Fruit fly (Drosophila melanogaster) whole organism, embryonic: ENCODE measurements around the gene Spt6.

Source experiments
- BEAF-32 ChIP-seq: fragments of 200-800 bp; sonication (Bioruptor generic); optimal IDR thresholded peaks from 3 replicates; lab custom pipeline; 2017; ENCODE audit warnings: missing biosample characterization, missing genetic modification characterization, mild to moderate bottlenecking, moderate library complexity, missing genetic modification reagents
- CG10462 ChIP-seq: fragments of 200-800 bp; sonication (Bioruptor generic); optimal IDR thresholded peaks from 2 replicates; lab custom pipeline; 2016; ENCODE audit warnings: missing biosample characterization, missing genetic modification characterization
- CG11504 ChIP-seq: fragments of 200-800 bp; sonication (Bioruptor generic); optimal IDR thresholded peaks from 3 replicates; lab custom pipeline; 2019; ENCODE audit warnings: missing biosample characterization, mild to moderate bottlenecking, missing genetic modification characterization, moderate library complexity
- CG12769 ChIP-seq: fragments of 200-800 bp; sonication (Bioruptor generic); optimal IDR thresholded peaks from 2 replicates; lab custom pipeline; 2019; ENCODE audit warnings: missing biosample characterization, mild to moderate bottlenecking, missing genetic modification characterization, moderate library complexity
- CG13296 ChIP-seq: fragments of 200-800 bp; sonication (Bioruptor generic); optimal IDR thresholded peaks from 3 replicates; lab custom pipeline; 2018; ENCODE audit warnings: missing biosample characterization, mild to moderate bottlenecking, missing genetic modification characterization
- CG14965 ChIP-seq: fragments of 200-800 bp; sonication (Bioruptor generic); optimal IDR thresholded peaks from 2 replicates; lab custom pipeline; 2016; ENCODE audit warnings: missing biosample characterization, missing genetic modification characterization, borderline replicate concordance
- CG1832 ChIP-seq: fragments of 200-800 bp; sonication (Bioruptor generic); optimal IDR thresholded peaks from 2 replicates; lab custom pipeline; 2017; ENCODE audit warnings: missing biosample characterization, mild to moderate bottlenecking, missing genetic modification characterization, inconsistent platforms
- CG3281 ChIP-seq: fragments of 200-800 bp; sonication (Bioruptor generic); optimal IDR thresholded peaks from 3 replicates; lab custom pipeline; 2017; ENCODE audit warnings: missing biosample characterization, mild to moderate bottlenecking, missing genetic modification characterization
- CG33213 ChIP-seq: fragments of 200-800 bp; sonication (Bioruptor generic); optimal IDR thresholded peaks from 3 replicates; lab custom pipeline; 2016; ENCODE audit warnings: missing biosample characterization, missing genetic modification characterization
- CG5180 ChIP-seq: fragments of 200-800 bp; sonication (Bioruptor generic); optimal IDR thresholded peaks from 3 replicates; lab custom pipeline; 2017; ENCODE audit warnings: missing biosample characterization, missing genetic modification characterization, mild to moderate bottlenecking, moderate library complexity, missing genetic modification reagents
- CG6813 ChIP-seq: fragments of 200-800 bp; sonication (Bioruptor generic); optimal IDR thresholded peaks from 2 replicates; lab custom pipeline; 2017; ENCODE audit warnings: missing biosample characterization, missing genetic modification characterization, mild to moderate bottlenecking, moderate library complexity, missing genetic modification reagents
- CG7357 ChIP-seq: fragments of 200-800 bp; sonication (Bioruptor generic); IDR thresholded peaks from 3 replicates; pipeline ENCODE4 v1.3.6; 2022; ENCODE audit warnings: missing biosample characterization, missing genetic modification characterization
- CG7556 ChIP-seq: fragments of 200-800 bp; sonication (Bioruptor generic); optimal IDR thresholded peaks from 2 replicates; lab custom pipeline; 2017; ENCODE audit warnings: missing biosample characterization, mild to moderate bottlenecking, missing genetic modification characterization
- CG8281 ChIP-seq: fragments of 200-800 bp; sonication (Bioruptor generic); optimal IDR thresholded peaks from 2 replicates; lab custom pipeline; 2018; ENCODE audit warnings: missing biosample characterization, mild to moderate bottlenecking, missing genetic modification characterization, moderate library complexity
- CG8359 ChIP-seq: fragments of 200-800 bp; sonication (Bioruptor generic); optimal IDR thresholded peaks from 2 replicates; lab custom pipeline; 2017; ENCODE audit warnings: missing biosample characterization, mild to moderate bottlenecking, missing genetic modification characterization, borderline replicate concordance
- Camta ChIP-seq: fragments of 200-800 bp; sonication (Bioruptor generic); optimal IDR thresholded peaks from 2 replicates; lab custom pipeline; 2016; ENCODE audit warnings: missing biosample characterization, missing genetic modification characterization
- Dad ChIP-seq: fragments of 200-800 bp; sonication (Bioruptor generic); optimal IDR thresholded peaks from 3 replicates; lab custom pipeline; 2016; ENCODE audit warnings: missing biosample characterization, missing genetic modification characterization
- Deaf1 ChIP-seq: fragments of 200-800 bp; optimal IDR thresholded peaks from 3 replicates; lab custom pipeline; 2019; ENCODE audit warnings: missing biosample characterization, mild to moderate bottlenecking, missing genetic modification characterization, moderate library complexity
- Dek ChIP-seq: fragments of 200-800 bp; sonication (Bioruptor generic); optimal IDR thresholded peaks from 3 replicates; lab custom pipeline; 2019; ENCODE audit warnings: missing biosample characterization, mild to moderate bottlenecking, missing genetic modification characterization, moderate library complexity
- Dfd ChIP-seq, 2 experiments: fragments of >200 bp; optimal IDR thresholded peaks; 2 replicates each; lab custom pipeline; 2017; ENCODE audit warnings: missing biosample characterization in 2 of 2, missing genetic modification characterization in 2 of 2
- Dip3 ChIP-seq: fragments of 200-800 bp; sonication (Bioruptor generic); optimal IDR thresholded peaks from 3 replicates; lab custom pipeline; 2016; ENCODE audit warnings: missing biosample characterization, missing genetic modification characterization
- Dref ChIP-seq: fragments of 200-800 bp; sonication (Bioruptor generic); IDR thresholded peaks from 2 replicates; pipeline ENCODE4 v1.3.6; 2022; ENCODE audit warnings: missing biosample characterization, missing genetic modification characterization
- Eip74EF ChIP-seq, 2 experiments: fragments of 200-800 bp in 1 of 2; fragments of >200 bp in 1 of 2; sonication (Bioruptor generic) in 1 of 2; optimal IDR thresholded peaks; 2 replicates each; lab custom pipeline; 2017 to 2019; ENCODE audit warnings: missing biosample characterization in 2 of 2, missing genetic modification characterization in 2 of 2, mild to moderate bottlenecking in 1 of 2, moderate library complexity in 1 of 2
- HHEX ChIP-seq: fragments of 200-800 bp; sonication (Bioruptor generic); optimal IDR thresholded peaks from 3 replicates; lab custom pipeline; 2017; ENCODE audit warnings: missing biosample characterization, mild to moderate bottlenecking, missing genetic modification characterization, missing genetic modification reagents
- Hr51 ChIP-seq, 2 experiments: fragments of 200-800 bp; sonication (Bioruptor generic); optimal IDR thresholded peaks; 2 replicates in 1 of 2; 3 replicates in 1 of 2; lab custom pipeline; 2016 to 2018; ENCODE audit warnings: missing biosample characterization in 2 of 2, missing genetic modification characterization in 2 of 2, mild to moderate bottlenecking in 1 of 2, moderate library complexity in 1 of 2
- Kr ChIP-seq: fragments of 200-800 bp; sonication (Bioruptor generic); optimal IDR thresholded peaks from 2 replicates; lab custom pipeline; 2017; ENCODE audit warnings: missing biosample characterization, mild to moderate bottlenecking, missing genetic modification characterization
- Mad ChIP-seq: fragments of 200-800 bp; sonication (Bioruptor generic); optimal IDR thresholded peaks from 2 replicates; lab custom pipeline; 2016; ENCODE audit warnings: missing biosample characterization, missing genetic modification characterization
- Med ChIP-seq: fragments of 200-800 bp; sonication (Bioruptor generic); peaks from one replicate; lab custom pipeline; 2016; ENCODE audit warnings: missing biosample characterization, missing genetic modification characterization, mild to moderate bottlenecking, inconsistent platforms, moderate library complexity
- PHDP ChIP-seq: fragments of 200-800 bp; sonication (Bioruptor generic); optimal IDR thresholded peaks from 3 replicates; lab custom pipeline; 2018; ENCODE audit warnings: missing biosample characterization, mild to moderate bottlenecking, missing genetic modification characterization, moderate library complexity
- Poxn ChIP-seq: fragments of 200-800 bp; sonication (Bioruptor generic); IDR thresholded peaks from 2 replicates; pipeline ENCODE4 v1.3.6; 2022; ENCODE audit warnings: missing biosample characterization, missing genetic modification characterization
- Sry-β ChIP-seq: fragments of 200-800 bp; sonication (Bioruptor generic); optimal IDR thresholded peaks from 2 replicates; lab custom pipeline; 2018; ENCODE audit warnings: missing biosample characterization, mild to moderate bottlenecking, missing genetic modification characterization, moderate library complexity
- Taf1 ChIP-seq: fragments of 200-800 bp; sonication (Bioruptor generic); IDR thresholded peaks from 2 replicates; pipeline ENCODE4 v1.3.6; 2022; ENCODE audit warnings: missing biosample characterization, missing genetic modification characterization
- Vsx1 ChIP-seq: fragments of 200-800 bp; sonication (Bioruptor generic); optimal IDR thresholded peaks from 2 replicates; lab custom pipeline; 2017; ENCODE audit warnings: missing biosample characterization, mild to moderate bottlenecking, missing genetic modification characterization, missing genetic modification reagents
- Xbp1 ChIP-seq: fragments of 200-800 bp; sonication (Bioruptor generic); optimal IDR thresholded peaks from 3 replicates; lab custom pipeline; 2016; ENCODE audit warnings: missing biosample characterization, mild to moderate bottlenecking, missing genetic modification characterization
- bigmax ChIP-seq: fragments of 200-800 bp; sonication (Bioruptor generic); optimal IDR thresholded peaks from 2 replicates; lab custom pipeline; 2018; ENCODE audit warnings: missing biosample characterization, mild to moderate bottlenecking, missing genetic modification characterization
- bowl ChIP-seq: fragments of 200-800 bp; sonication (Bioruptor generic); IDR thresholded peaks from 2 replicates; pipeline ENCODE4 v1.3.6; 2022; ENCODE audit warnings: missing biosample characterization, missing genetic modification characterization
- bsh ChIP-seq, 2 experiments: fragments of 200-800 bp; sonication (Bioruptor generic); optimal IDR thresholded peaks; 2 replicates each; lab custom pipeline; 2017 to 2018; ENCODE audit warnings: mild to moderate bottlenecking in 2 of 2, missing biosample characterization in 2 of 2, missing genetic modification characterization in 2 of 2, moderate library complexity in 1 of 2
- cad ChIP-seq: fragments of >200 bp; optimal IDR thresholded peaks from 2 replicates; lab custom pipeline; 2017; ENCODE audit warnings: missing biosample characterization, missing genetic modification characterization
- cato ChIP-seq: fragments of 200-800 bp; sonication (Bioruptor generic); optimal IDR thresholded peaks from 2 replicates; lab custom pipeline; 2016; ENCODE audit warnings: missing biosample characterization, missing genetic modification characterization, borderline replicate concordance
- ems ChIP-seq: fragments of 200-800 bp; sonication (Bioruptor generic); optimal IDR thresholded peaks from 3 replicates; lab custom pipeline; 2016; ENCODE audit warnings: missing biosample characterization, missing genetic modification characterization
- eve ChIP-seq, 2 experiments: fragments of >200 bp; optimal IDR thresholded peaks; 2 replicates each; lab custom pipeline; 2017; ENCODE audit warnings: missing biosample characterization in 2 of 2, missing genetic modification characterization in 2 of 2
- fd3F ChIP-seq: fragments of 200-800 bp; sonication (Bioruptor generic); optimal IDR thresholded peaks from 2 replicates; lab custom pipeline; 2018; ENCODE audit warnings: missing biosample characterization, mild to moderate bottlenecking, missing genetic modification characterization, moderate library complexity
- gce ChIP-seq: fragments of 200-800 bp; sonication (Bioruptor generic); IDR thresholded peaks from 3 replicates; pipeline ENCODE4 v1.3.6; 2022; ENCODE audit warnings: missing biosample characterization, missing genetic modification characterization
- gsb ChIP-seq: fragments of 200-800 bp; sonication (Bioruptor generic); IDR thresholded peaks from 2 replicates; pipeline ENCODE4 v1.3.6; 2022; ENCODE audit warnings: missing biosample characterization, missing genetic modification characterization
- gsb-n ChIP-seq: fragments of 200-800 bp; sonication (Bioruptor generic); optimal IDR thresholded peaks from 3 replicates; lab custom pipeline; 2018; ENCODE audit warnings: missing biosample characterization, mild to moderate bottlenecking, missing genetic modification characterization
- onecut ChIP-seq: fragments of 200-800 bp; sonication (Bioruptor generic); IDR thresholded peaks from 2 replicates; pipeline ENCODE4 v1.3.6; 2022; ENCODE audit warnings: missing biosample characterization, missing genetic modification characterization
- sima ChIP-seq: fragments of 200-800 bp; sonication (Bioruptor generic); optimal IDR thresholded peaks from 2 replicates; lab custom pipeline; 2016; ENCODE audit warnings: missing biosample characterization, missing genetic modification characterization
- sr ChIP-seq: fragments of 200-800 bp; sonication (Bioruptor generic); IDR thresholded peaks from 3 replicates; pipeline ENCODE4 v1.3.6; 2022; ENCODE audit warnings: missing biosample characterization, missing genetic modification characterization
- tna ChIP-seq: fragments of 200-800 bp; sonication (Bioruptor generic); IDR thresholded peaks from 2 replicates; pipeline ENCODE4 v1.3.6; 2022; ENCODE audit warnings: missing biosample characterization, missing genetic modification characterization; ENCODE audit not compliant: partially characterized antibody
- zen ChIP-seq: fragments of 200-800 bp; sonication (Bioruptor generic); optimal IDR thresholded peaks from 3 replicates; lab custom pipeline; 2018; ENCODE audit warnings: missing biosample characterization, mild to moderate bottlenecking, missing genetic modification characterization, moderate library complexity

Gene Spt6

DNA sequence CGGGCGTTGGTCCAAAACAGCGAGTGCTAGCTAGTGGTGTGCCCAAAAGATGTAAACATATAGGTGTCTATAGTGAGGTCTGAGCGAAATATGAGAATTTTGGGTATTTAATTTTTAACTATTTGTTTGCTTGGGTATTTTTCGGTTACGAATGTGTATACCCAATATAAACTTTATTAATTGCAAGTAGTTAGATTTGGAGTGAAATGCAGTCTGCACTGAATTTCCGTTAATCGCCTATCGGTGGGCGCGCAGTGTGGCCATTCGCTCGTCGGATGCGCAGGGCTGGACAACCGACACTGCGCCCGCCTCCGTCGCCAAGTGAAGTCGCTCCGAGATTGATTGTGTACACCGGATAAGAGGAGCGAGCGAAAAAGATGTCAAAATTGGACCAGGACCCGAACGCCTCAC, 27.5 kb downstream of the Spt6 start, which contains the start of the genes CG15891 and CG3815 (continued):
- TF ChIP-seq ems (GFP tag; lab: Kevin White, UChicago) (no peak), Taf1 (GFP tag; lab: Robert Waterston, UW) (no peak; the same call in 1 of the 2 replicates), Vsx1 (GFP tag; lab: Kevin White, UChicago) (no peak), sr (no peak), CG10462 (GFP tag; lab: Kevin White, UChicago) (no peak), cad (GFP tag; lab: Kevin White, UChicago) (no peak), tna (GFP tag; lab: Robert Waterston, UW) (no peak), gsb (GFP tag; lab: Robert Waterston, UW) (no peak), Med (GFP tag; lab: Kevin White, UChicago) (peak; percentile 90), Sry-β (GFP tag; lab: Kevin White, UChicago) (peak; percentile 97), Dek (tag; lab: Kevin White, UChicago) (peak; percentile 31), gce (GFP tag; lab: Robert Waterston, UW) (no peak), Eip74EF (GFP tag; optimal IDR thresholded peaks at IDR 0.05; lab: Kevin White, UChicago) (no peak), CG33213 (GFP tag; lab: Kevin White, UChicago) (peak; percentile 16), PHDP (no peak), BEAF-32 (GFP tag; lab: Kevin White, UChicago) (peak; percentile 70), CG12769 (no peak), onecut (GFP tag; lab: Robert Waterston, UW) (peak; percentile 34; the same call in 1 of the 2 replicates), Dref (GFP tag; lab: Robert Waterston, UW) (peak; percentile 67), HHEX (GFP tag; lab: Kevin White, UChicago) (no peak), CG3281 (GFP tag; lab: Kevin White, UChicago) (peak; percentile 68), CG8359 (GFP tag; lab: Kevin White, UChicago) (no peak), Poxn (GFP tag; lab: Robert Waterston, UW) (no peak), bigmax (GFP tag; lab: Kevin White, UChicago) (no peak), sima (GFP tag; lab: Kevin White, UChicago) (no peak), gsb-n (tag; lab: Kevin White, UChicago) (no peak), fd3F (GFP tag; lab: Kevin White, UChicago) (peak; percentile 25), CG5180 (GFP tag; lab: Kevin White, UChicago) (no peak), CG7357 (GFP tag; lab: Robert Waterston, UW) (peak; percentile 62; the same call in 2 of the 3 replicates), CG6813 (GFP tag; lab: Kevin White, UChicago) (no peak), eve (GFP tag; optimal IDR thresholded peaks at IDR 0.05; lab: Kevin White, UChicago) (no peak), Dad (GFP tag; lab: Kevin White, UChicago) (peak; percentile 30), cato (no peak), Camta (peak; percentile 33), CG1832 (GFP tag; lab: Kevin White, UChicago) (no peak), CG11504 (tag; lab: Kevin White, UChicago) (no peak), Hr51 (GFP tag; optimal IDR thresholded peaks at IDR 0.05; lab: Kevin White, UChicago) (no peak), Dfd (GFP tag; optimal IDR thresholded peaks at IDR 0.05; lab: Kevin White, UChicago) (no peak), Xbp1 (GFP tag; lab: Kevin White, UChicago) (peak; percentile 53), CG7556 (peak; percentile 42), CG8281 (tag; lab: Kevin White, UChicago) (no peak), CG14965 (GFP tag; lab: Kevin White, UChicago) (no peak), zen (tag; lab: Kevin White, UChicago) (peak; percentile 29), Dip3 (GFP tag; lab: Kevin White, UChicago) (peak; percentile 48), Mad (peak; percentile 12), Kr (GFP tag; lab: Kevin White, UChicago) (no peak), Deaf1 (tag; lab: Kevin White, UChicago) (no peak), bowl (no peak), CG13296 (no peak), bsh (GFP tag; optimal IDR thresholded peaks at IDR 0.05; lab: Kevin White, UChicago) (peak in 1 of 2 experiments; percentile 41)
